3 fruit fly cellular contexts compared by ENCODE assay signal in genomic region chr2L:3573907-3574306, dm6.
TF ChIP-seq lines count a peak whose summit lies in the region.

No protein-coding gene starts in this region.

TF ChIP-seq in whole organism, embryonic, 481 proteins besides CTCF, POLR2A, EP300 and RAD21 (continued from another document and continues in another):
- peak; percentile 20 for TF ChIP-seq p53 (GFP tag; optimal IDR thresholded peaks at IDR 0.05; lab: Kevin White, UChicago)
- TF ChIP-seq CHES-1-like (GFP tag; optimal IDR thresholded peaks at IDR 0.05; lab: Kevin White, UChicago) = peak; percentile 70
- no peak for TF ChIP-seq eve (GFP tag; optimal IDR thresholded peaks at IDR 0.05; lab: Kevin White, UChicago)
- TF ChIP-seq az2 (GFP tag; optimal IDR thresholded peaks at IDR 0.05; lab: Kevin White, UChicago) = peak; percentile 81
- TF ChIP-seq Mes4 (GFP tag; optimal IDR thresholded peaks at IDR 0.05; lab: Kevin White, UChicago) = peak; percentile 76
- no peak for TF ChIP-seq BEAF-32 (GFP tag; optimal IDR thresholded peaks at IDR 0.05; lab: Kevin White, UChicago)
- TF ChIP-seq fru (optimal IDR thresholded peaks at IDR 0.05; lab: Kevin White, UChicago) = no peak
- TF ChIP-seq Sox100B (GFP tag; optimal IDR thresholded peaks at IDR 0.05; lab: Kevin White, UChicago) = peak; percentile 62
- TF ChIP-seq Dbx (GFP tag; IDR thresholded peaks at IDR 0.05; lab: Robert Waterston, UW) = no peak
- peak; percentile 97 for TF ChIP-seq Ets65A (GFP tag; lab: Kevin White, UChicago)
- TF ChIP-seq ase (GFP tag; IDR thresholded peaks at IDR 0.05; lab: Robert Waterston, UW) = peak; percentile 76
- TF ChIP-seq corto (GFP tag; optimal IDR thresholded peaks at IDR 0.05; lab: Kevin White, UChicago) = no peak
- TF ChIP-seq CG6689 (GFP tag; IDR thresholded peaks at IDR 0.05; lab: Robert Waterston, UW) = peak; percentile 85
- TF ChIP-seq Elba2 (GFP tag; optimal IDR thresholded peaks at IDR 0.05; lab: Kevin White, UChicago) = peak; percentile 26
- peak; percentile 82 for TF ChIP-seq jing (GFP tag; optimal IDR thresholded peaks at IDR 0.05; lab: Kevin White, UChicago)
- TF ChIP-seq CG8359 (GFP tag; optimal IDR thresholded peaks at IDR 0.05; lab: Kevin White, UChicago; ENCODE audit: borderline replicate concordance) = peak; percentile 56
- TF ChIP-seq chif (GFP tag; optimal IDR thresholded peaks at IDR 0.05; lab: Kevin White, UChicago) = peak; percentile 81 to 90
- TF ChIP-seq CG4424 (GFP tag; optimal IDR thresholded peaks at IDR 0.05; lab: Kevin White, UChicago) = peak; percentile 80
- peak; percentile 27 for TF ChIP-seq tup (GFP tag; optimal IDR thresholded peaks at IDR 0.05; lab: Kevin White, UChicago)
- no peak for TF ChIP-seq CG7987 (GFP tag; optimal IDR thresholded peaks at IDR 0.05; lab: Kevin White, UChicago)
- peak; percentile 61 for TF ChIP-seq tap (tag; optimal IDR thresholded peaks at IDR 0.05; lab: Kevin White, UChicago)
- TF ChIP-seq bbx (GFP tag; IDR thresholded peaks at IDR 0.05; lab: Robert Waterston, UW; ENCODE audit: partially characterized antibody) = no peak
- peak; percentile 80 for TF ChIP-seq CG9609 (GFP tag; optimal IDR thresholded peaks at IDR 0.05; lab: Kevin White, UChicago)
- peak; percentile 52 for TF ChIP-seq seq (GFP tag; IDR thresholded peaks at IDR 0.05; lab: Robert Waterston, UW)
- 0 out of 2 replicates have a peak, but pooled peaks have one; percentile 20 for TF ChIP-seq CG43689 (GFP tag; IDR thresholded peaks at IDR 0.05; lab: Robert Waterston, UW)
- TF ChIP-seq MTF-1 (GFP tag; optimal IDR thresholded peaks at IDR 0.05; lab: Kevin White, UChicago; ENCODE audit: borderline replicate concordance) = peak; percentile 19
- TF ChIP-seq trem (tag; optimal IDR thresholded peaks at IDR 0.05; lab: Kevin White, UChicago) = peak; percentile 65
- TF ChIP-seq Tbp (GFP tag; optimal IDR thresholded peaks at IDR 0.05; lab: Kevin White, UChicago) = no peak
- TF ChIP-seq lola (GFP tag; optimal IDR thresholded peaks at IDR 0.05; lab: Kevin White, UChicago) = peak in 1 of 3 experiments; percentile 87
- peak; percentile 8 for TF ChIP-seq CG8281 (tag; optimal IDR thresholded peaks at IDR 0.05; lab: Kevin White, UChicago)
- TF ChIP-seq CG5180 (GFP tag; optimal IDR thresholded peaks at IDR 0.05; lab: Kevin White, UChicago) = peak; percentile 6
- TF ChIP-seq CG10267 (tag; optimal IDR thresholded peaks at IDR 0.05; lab: Kevin White, UChicago) = peak; percentile 70
- peak; percentile 86 for TF ChIP-seq ttk (GFP tag; IDR thresholded peaks at IDR 0.05; lab: Robert Waterston, UW)
- peak; percentile 49 for TF ChIP-seq CG11723 (GFP tag; optimal IDR thresholded peaks at IDR 0.05; lab: Kevin White, UChicago)
- TF ChIP-seq CG11695 (GFP tag; IDR thresholded peaks at IDR 0.05; lab: Robert Waterston, UW) = peak; percentile 76
- TF ChIP-seq dmrt99B (tag; optimal IDR thresholded peaks at IDR 0.05; lab: Kevin White, UChicago) = peak; percentile 83
- TF ChIP-seq CG16813 (GFP tag; IDR thresholded peaks at IDR 0.05; lab: Robert Waterston, UW; ENCODE audit: partially characterized antibody) = no peak
- TF ChIP-seq GATAe (GFP tag; conservative IDR thresholded peaks at IDR 0.05; lab: Robert Waterston, UW) = peak; percentile 18; the same call in 1 of the 2 replicates
- TF ChIP-seq H2.0 (GFP tag; IDR thresholded peaks at IDR 0.05; lab: Robert Waterston, UW) = peak; percentile 82
- no peak for TF ChIP-seq lov (optimal IDR thresholded peaks at IDR 0.05; lab: Kevin White, UChicago)
- TF ChIP-seq lov (GFP tag; IDR thresholded peaks at IDR 0.05; lab: Robert Waterston, UW) = peak; percentile 84
- peak; percentile 10 for TF ChIP-seq CG3163 (GFP tag; optimal IDR thresholded peaks at IDR 0.05; lab: Kevin White, UChicago)
- TF ChIP-seq CG4854 (GFP tag; optimal IDR thresholded peaks at IDR 0.05; lab: Kevin White, UChicago) = peak; percentile 59

TF ChIP-seq in whole organism, prepupa, 60 proteins besides CTCF, POLR2A, EP300 and RAD21 (continued from another document):
- TF ChIP-seq CG6854 (GFP tag; optimal IDR thresholded peaks at IDR 0.05; lab: Kevin White, UChicago) (no peak), CG8319 (GFP tag; optimal IDR thresholded peaks at IDR 0.05; lab: Kevin White, UChicago) (peak; percentile 23), CG6276 (GFP tag; optimal IDR thresholded peaks at IDR 0.05; lab: Kevin White, UChicago) (peak; percentile 33), CG11294 (GFP tag; IDR thresholded peaks at IDR 0.05; lab: Robert Waterston, UW) (no peak), OdsH (GFP tag; optimal IDR thresholded peaks at IDR 0.05; lab: Kevin White, UChicago) (peak; percentile 68), CG8632 (GFP tag; optimal IDR thresholded peaks at IDR 0.05; lab: Kevin White, UChicago) (peak; percentile 12), CG10631 (GFP tag; optimal IDR thresholded peaks at IDR 0.05; lab: Kevin White, UChicago) (peak; percentile 52), CG9139 (GFP tag; optimal IDR thresholded peaks at IDR 0.05; lab: Kevin White, UChicago) (peak; percentile 16), Lpt (GFP tag; optimal IDR thresholded peaks at IDR 0.05; lab: Kevin White, UChicago) (peak; percentile 55), Blimp-1 (GFP tag; optimal IDR thresholded peaks at IDR 0.05; lab: Kevin White, UChicago) (no peak), CG6808 (GFP tag; optimal IDR thresholded peaks at IDR 0.05; lab: Kevin White, UChicago) (no peak), Met (GFP tag; optimal IDR thresholded peaks at IDR 0.05; lab: Kevin White, UChicago) (no peak), Hr4 (GFP tag; optimal IDR thresholded peaks at IDR 0.05; lab: Kevin White, UChicago) (peak; percentile 51), CG34406 (GFP tag; optimal IDR thresholded peaks at IDR 0.05; lab: Kevin White, UChicago) (peak; percentile 35), esn (GFP tag; optimal IDR thresholded peaks at IDR 0.05; lab: Kevin White, UChicago) (peak; percentile 34), Eip75B (GFP tag; optimal IDR thresholded peaks at IDR 0.05; lab: Kevin White, UChicago) (no peak), Ets96B (tag; optimal IDR thresholded peaks at IDR 0.05; lab: Kevin White, UChicago) (peak; percentile 58), CG10669 (GFP tag; optimal IDR thresholded peaks at IDR 0.05; lab: Kevin White, UChicago) (peak; percentile 28), CG16779 (tag; optimal IDR thresholded peaks at IDR 0.05; lab: Kevin White, UChicago) (no peak), pdm3 (GFP tag; optimal IDR thresholded peaks at IDR 0.05; lab: Kevin White, UChicago) (peak; percentile 54), CG1621 (tag; optimal IDR thresholded peaks at IDR 0.05; lab: Kevin White, UChicago) (peak; percentile 49), Hr39 (GFP tag; optimal IDR thresholded peaks at IDR 0.05; lab: Kevin White, UChicago) (peak; percentile 63), cyc (GFP tag; optimal IDR thresholded peaks at IDR 0.05; lab: Kevin White, UChicago) (peak; percentile 41), CG11902 (GFP tag; optimal IDR thresholded peaks at IDR 0.05; lab: Kevin White, UChicago) (peak; percentile 42), spab (GFP tag; optimal IDR thresholded peaks at IDR 0.05; lab: Kevin White, UChicago) (no peak), ss (GFP tag; optimal IDR thresholded peaks at IDR 0.05; lab: Kevin White, UChicago) (no peak), CG7368 (GFP tag; optimal IDR thresholded peaks at IDR 0.05; lab: Kevin White, UChicago) (peak; percentile 40), CG3919 (GFP tag; optimal IDR thresholded peaks at IDR 0.05; lab: Kevin White, UChicago) (peak; percentile 67), salr (GFP tag; optimal IDR thresholded peaks at IDR 0.05; lab: Kevin White, UChicago) (peak; percentile 8 to 36), CG11762 (GFP tag; optimal IDR thresholded peaks at IDR 0.05; lab: Kevin White, UChicago; ENCODE audit: insufficient read depth) (no peak), CG6163 (GFP tag; IDR thresholded peaks at IDR 0.05; lab: Robert Waterston, UW) (peak; percentile 89), CG32006 (GFP tag; optimal IDR thresholded peaks at IDR 0.05; lab: Kevin White, UChicago) (peak; percentile 64), acj6 (GFP tag; optimal IDR thresholded peaks at IDR 0.05; lab: Kevin White, UChicago) (peak; percentile 39), Sox14 (GFP tag; optimal IDR thresholded peaks at IDR 0.05; lab: Kevin White, UChicago) (peak; percentile 56), fd59A (GFP tag; optimal IDR thresholded peaks at IDR 0.05; lab: Kevin White, UChicago) (peak; percentile 39), Ets21C (GFP tag; optimal IDR thresholded peaks at IDR 0.05; lab: Kevin White, UChicago) (peak; percentile 39), Sox102F (GFP tag; optimal IDR thresholded peaks at IDR 0.05; lab: Kevin White, UChicago) (peak; percentile 3), CG6792 (GFP tag; optimal IDR thresholded peaks at IDR 0.05; lab: Kevin White, UChicago) (peak; percentile 9), fd85E (GFP tag; optimal IDR thresholded peaks at IDR 0.05; lab: Kevin White, UChicago) (no peak), Gug (GFP tag; IDR thresholded peaks at IDR 0.05; lab: Robert Waterston, UW) (peak; percentile 76; the same call in 1 of the 2 replicates)

TF ChIP-seq in whole organism, wandering third instar larva, 38 proteins besides CTCF, POLR2A, EP300 and RAD21 (continued from another document):
- TF ChIP-seq dl (GFP tag; optimal IDR thresholded peaks at IDR 0.05; lab: Kevin White, UChicago; ENCODE audit: insufficient read depth in 1 of 2, partially characterized antibody in 2 of 2) (no peak), HLH106 (tag; optimal IDR thresholded peaks at IDR 0.05; lab: Kevin White, UChicago) (peak; percentile 38), Sp1 (GFP tag; optimal IDR thresholded peaks at IDR 0.05; lab: Kevin White, UChicago) (peak; percentile 33), GATAd (GFP tag; optimal IDR thresholded peaks at IDR 0.05; lab: Kevin White, UChicago) (no peak), dmrt93B (GFP tag; optimal IDR thresholded peaks at IDR 0.05; lab: Kevin White, UChicago) (no peak), jim (GFP tag; optimal IDR thresholded peaks at IDR 0.05; lab: Kevin White, UChicago) (no peak), Vsx2 (GFP tag; optimal IDR thresholded peaks at IDR 0.05; lab: Kevin White, UChicago; ENCODE audit: partially characterized antibody) (no peak), CrebA (GFP tag; optimal IDR thresholded peaks at IDR 0.05; lab: Kevin White, UChicago; ENCODE audit: borderline replicate concordance) (no peak), br (GFP tag; optimal IDR thresholded peaks at IDR 0.05; lab: Kevin White, UChicago) (peak; percentile 34), Jra (GFP tag; optimal IDR thresholded peaks at IDR 0.05; lab: Kevin White, UChicago) (no peak), rgr (GFP tag; optimal IDR thresholded peaks at IDR 0.05; lab: Kevin White, UChicago) (peak; percentile 42), sage (GFP tag; optimal IDR thresholded peaks at IDR 0.05; lab: Kevin White, UChicago) (no peak), CG9705 (GFP tag; optimal IDR thresholded peaks at IDR 0.05; lab: Kevin White, UChicago) (no peak), Rel (GFP tag; optimal IDR thresholded peaks at IDR 0.05; lab: Kevin White, UChicago) (no peak), Rel (tag; optimal IDR thresholded peaks at IDR 0.05; lab: Kevin White, UChicago) (no peak)
TF ChIP-seq in whole organism, wandering third instar larva: peak in this region for 9.
